Fruit fly (Drosophila melanogaster): ENCODE data around the gene CG42658.

Gene CG42658

DNA sequence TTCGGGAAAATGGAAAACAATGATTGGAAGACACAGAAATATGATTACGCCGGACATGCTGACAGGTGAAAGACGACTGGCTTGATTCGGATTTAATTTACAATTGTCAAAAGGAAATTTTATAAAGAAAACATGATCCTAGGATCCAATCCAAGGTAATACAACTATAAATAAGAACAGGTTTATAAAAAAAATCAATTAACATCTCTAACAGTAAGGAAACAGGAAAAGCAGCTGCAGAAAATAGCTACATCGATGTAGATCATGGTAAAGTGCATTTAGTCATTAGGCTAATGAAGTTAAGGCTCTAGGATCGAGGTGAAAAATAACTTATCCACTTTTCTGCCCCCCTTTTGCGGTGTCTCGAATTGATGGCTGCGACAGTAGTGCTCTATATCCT is 1.6 kb upstream of the CG42658 start, which contains the start of gene CG17237:
Gene CG17237, minus strand, starts transcription at position 101 of the 400 bp plus-strand sequence.
- no peak for TF ChIP-seq bab1 (GFP tag; optimal IDR thresholded peaks at IDR 0.05)
- no peak for TF ChIP-seq kay (GFP tag; ENCODE audit: borderline replicate concordance)
- TF ChIP-seq Mnt (GFP tag; optimal IDR thresholded peaks at IDR 0.05): no peak
- no peak for TF ChIP-seq CG33017 (tag; optimal IDR thresholded peaks at IDR 0.05)
- TF ChIP-seq tj (GFP tag; optimal IDR thresholded peaks at IDR 0.05): no peak
- no peak for TF ChIP-seq pad (GFP tag; optimal IDR thresholded peaks at IDR 0.05)
- TF ChIP-seq CG14711 (tag; optimal IDR thresholded peaks at IDR 0.05): no peak
- no peak for TF ChIP-seq Hr96 (GFP tag; optimal IDR thresholded peaks at IDR 0.05)
- TF ChIP-seq CG1620 (GFP tag; optimal IDR thresholded peaks at IDR 0.05): no peak
- no peak for TF ChIP-seq Crg-1 (GFP tag; optimal IDR thresholded peaks at IDR 0.05)
- no peak for TF ChIP-seq Clk (GFP tag; optimal IDR thresholded peaks at IDR 0.05)
- TF ChIP-seq CG12768 (GFP tag; optimal IDR thresholded peaks at IDR 0.05): no peak
- no peak for TF ChIP-seq ovo (GFP tag; optimal IDR thresholded peaks at IDR 0.05)
- no peak for TF ChIP-seq CG5204 (GFP tag; optimal IDR thresholded peaks at IDR 0.05)

DNA sequence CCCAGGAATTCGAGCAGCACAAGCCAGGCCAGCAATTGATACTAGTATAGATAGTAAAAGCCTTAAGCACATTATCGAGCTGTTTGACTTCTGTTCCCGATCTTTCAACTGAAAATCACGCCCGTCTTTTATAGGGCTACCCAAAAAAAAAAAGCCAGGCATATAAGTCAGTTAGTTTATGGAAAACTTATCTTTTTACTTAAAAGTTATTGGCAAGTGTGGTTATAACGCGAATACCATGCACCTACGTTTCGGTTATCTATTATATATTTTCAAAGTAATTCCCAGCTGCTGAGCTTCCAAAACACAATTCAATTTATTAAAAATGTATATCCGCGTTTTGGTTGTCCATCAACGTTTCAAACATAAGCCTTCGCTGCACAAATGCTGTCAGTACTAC is 934 bp downstream of the CG42658 start, which contains the start of gene CG31681:
Gene CG31681, minus strand, starts transcription at position 101 of the 400 bp plus-strand sequence.
- TF ChIP-seq CG7101 (tag; optimal IDR thresholded peaks at IDR 0.05) (no peak), CG11617 (GFP tag; optimal IDR thresholded peaks at IDR 0.05) (no peak), CG7045 (GFP tag; optimal IDR thresholded peaks at IDR 0.05) (no peak), Crg-1 (GFP tag; optimal IDR thresholded peaks at IDR 0.05) (no peak), bab1 (GFP tag; optimal IDR thresholded peaks at IDR 0.05) (no peak), Hr96 (GFP tag; optimal IDR thresholded peaks at IDR 0.05) (no peak), toe (GFP tag; optimal IDR thresholded peaks at IDR 0.05) (no peak), Clk (GFP tag; optimal IDR thresholded peaks at IDR 0.05) (no peak), tj (GFP tag; optimal IDR thresholded peaks at IDR 0.05) (no peak)

DNA sequence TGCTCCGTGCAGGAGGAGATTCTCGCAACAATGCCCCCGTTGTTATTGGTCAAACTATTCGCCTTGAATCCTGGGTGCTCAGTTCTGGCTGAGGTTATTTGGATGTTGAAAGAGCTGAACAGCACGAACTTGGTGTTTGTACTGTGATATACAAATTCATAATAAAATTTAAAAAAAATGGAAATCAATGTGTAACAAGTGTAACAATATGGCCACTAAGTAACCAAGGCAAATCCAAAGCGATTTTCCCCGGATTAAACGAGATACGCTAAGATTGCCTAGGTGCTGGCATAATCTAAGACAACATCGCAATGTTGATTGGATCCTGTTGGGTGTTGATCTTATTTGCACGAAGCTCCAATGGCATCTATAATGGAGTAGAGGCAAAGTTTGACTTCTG is 2.8 kb downstream of the CG42658 start, which contains the start of gene CG4271:
Gene CG4271, plus strand, starts transcription at position 301 of the 400 bp plus-strand sequence.
- TF ChIP-seq CG7101 (tag; optimal IDR thresholded peaks at IDR 0.05) (no peak), pad (GFP tag; optimal IDR thresholded peaks at IDR 0.05) (no peak), toe (GFP tag; optimal IDR thresholded peaks at IDR 0.05) (no peak), cnc (optimal IDR thresholded peaks at IDR 0.05) (no peak), ovo (GFP tag; optimal IDR thresholded peaks at IDR 0.05) (no peak), cic (GFP tag; optimal IDR thresholded peaks at IDR 0.05) (no peak), Clk (GFP tag; optimal IDR thresholded peaks at IDR 0.05) (no peak), CG11617 (GFP tag; optimal IDR thresholded peaks at IDR 0.05) (no peak), CG1620 (GFP tag; optimal IDR thresholded peaks at IDR 0.05) (no peak), kay (GFP tag; ENCODE audit: borderline replicate concordance) (no peak), CG14711 (tag; optimal IDR thresholded peaks at IDR 0.05) (no peak), CG12768 (GFP tag; optimal IDR thresholded peaks at IDR 0.05) (no peak), CG7045 (GFP tag; optimal IDR thresholded peaks at IDR 0.05) (no peak), Crg-1 (GFP tag; optimal IDR thresholded peaks at IDR 0.05) (no peak), Mnt (GFP tag; optimal IDR thresholded peaks at IDR 0.05) (no peak), Hr96 (GFP tag; optimal IDR thresholded peaks at IDR 0.05) (no peak), CG5204 (GFP tag; optimal IDR thresholded peaks at IDR 0.05) (no peak), tj (GFP tag; optimal IDR thresholded peaks at IDR 0.05) (no peak), bab1 (GFP tag; optimal IDR thresholded peaks at IDR 0.05) (no peak), CG33017 (tag; optimal IDR thresholded peaks at IDR 0.05) (no peak)

DNA sequence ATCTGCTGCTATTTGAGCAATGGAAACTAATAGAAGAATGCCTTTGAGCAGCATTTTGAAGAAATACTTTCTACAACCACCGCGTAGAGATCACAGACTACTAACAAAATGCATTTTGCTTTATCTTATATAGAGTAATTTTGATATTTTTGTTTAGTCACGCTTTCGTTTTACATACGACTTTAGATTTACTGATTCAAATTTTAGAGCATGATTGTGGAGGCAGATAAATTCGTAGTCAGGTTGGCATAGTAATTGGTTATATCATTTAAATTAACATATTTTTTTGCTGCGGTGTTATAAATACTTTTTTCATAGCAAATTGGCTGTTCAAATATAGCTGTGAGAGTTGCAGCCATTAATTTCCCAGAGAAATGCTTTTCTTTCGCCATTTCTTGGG is 18.7 kb downstream of the CG42658 start, which contains the start of gene CG17242:
Gene CG17242, minus strand, starts transcription at position 101 of the 400 bp plus-strand sequence.
- TF ChIP-seq cnc (optimal IDR thresholded peaks at IDR 0.05) (no peak), cic (GFP tag; optimal IDR thresholded peaks at IDR 0.05) (no peak), tj (GFP tag; optimal IDR thresholded peaks at IDR 0.05) (no peak), Crg-1 (GFP tag; optimal IDR thresholded peaks at IDR 0.05) (no peak), Mnt (GFP tag; optimal IDR thresholded peaks at IDR 0.05) (no peak), Hr96 (GFP tag; optimal IDR thresholded peaks at IDR 0.05) (no peak), CG5204 (GFP tag; optimal IDR thresholded peaks at IDR 0.05) (no peak), CG12768 (GFP tag; optimal IDR thresholded peaks at IDR 0.05) (no peak), CG7045 (GFP tag; optimal IDR thresholded peaks at IDR 0.05) (no peak), CG14711 (tag; optimal IDR thresholded peaks at IDR 0.05) (no peak), ovo (GFP tag; optimal IDR thresholded peaks at IDR 0.05) (no peak), pad (GFP tag; optimal IDR thresholded peaks at IDR 0.05) (no peak)

DNA sequence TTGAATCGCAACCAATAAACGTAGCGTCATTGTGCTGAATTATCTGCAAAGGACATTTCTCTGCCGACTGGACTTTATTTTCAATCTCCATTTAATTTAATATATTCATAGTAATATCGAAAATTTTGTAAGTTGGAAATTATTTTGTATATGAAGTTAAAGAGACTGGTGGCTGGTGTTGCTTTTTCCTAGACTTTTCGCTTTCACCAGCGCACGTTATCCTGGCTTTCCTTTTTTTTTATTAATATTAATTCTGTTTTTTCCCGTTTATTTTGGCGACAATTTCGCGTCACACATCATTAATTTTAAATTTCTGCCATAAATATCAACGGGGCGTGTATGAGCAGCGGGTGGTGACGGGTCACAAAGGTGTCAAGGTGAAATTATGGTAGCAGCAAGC is 22.5 kb downstream of the CG42658 start, which contains the start of gene CG34049:
Gene CG34049, minus strand, starts transcription at position 101 of the 400 bp plus-strand sequence.
- TF ChIP-seq cic (GFP tag; optimal IDR thresholded peaks at IDR 0.05) (no peak), Clk (GFP tag; optimal IDR thresholded peaks at IDR 0.05) (no peak), CG7045 (GFP tag; optimal IDR thresholded peaks at IDR 0.05) (no peak), Mnt (GFP tag; optimal IDR thresholded peaks at IDR 0.05) (no peak), CG14711 (tag; optimal IDR thresholded peaks at IDR 0.05) (no peak), toe (GFP tag; optimal IDR thresholded peaks at IDR 0.05) (no peak)

DNA sequence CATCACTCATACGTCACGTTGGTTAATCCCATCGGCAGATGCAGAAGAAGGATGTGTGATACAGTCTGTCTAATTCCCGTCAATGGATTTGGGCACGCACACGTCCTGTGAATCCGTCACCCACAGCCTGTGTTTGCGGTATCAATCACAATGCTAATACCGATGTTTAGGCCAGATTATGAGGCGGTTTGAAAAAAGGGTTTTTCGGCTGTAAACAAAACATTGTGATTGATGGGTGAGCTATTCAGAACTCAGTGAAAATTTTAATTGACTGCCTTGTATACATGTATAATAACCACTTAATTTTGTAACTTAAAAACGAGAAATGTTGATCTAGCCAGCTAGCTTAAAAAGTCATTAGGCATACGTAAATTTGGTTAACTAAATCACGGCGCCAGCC is 24.6 kb downstream of the CG42658 start, which contains the start of gene CG4270:
Gene CG4270, plus strand, starts transcription at position 301 of the 400 bp plus-strand sequence.
- TF ChIP-seq CG12768 (GFP tag; optimal IDR thresholded peaks at IDR 0.05) (no peak), CG11617 (GFP tag; optimal IDR thresholded peaks at IDR 0.05) (no peak), Crg-1 (GFP tag; optimal IDR thresholded peaks at IDR 0.05) (no peak)

DNA sequence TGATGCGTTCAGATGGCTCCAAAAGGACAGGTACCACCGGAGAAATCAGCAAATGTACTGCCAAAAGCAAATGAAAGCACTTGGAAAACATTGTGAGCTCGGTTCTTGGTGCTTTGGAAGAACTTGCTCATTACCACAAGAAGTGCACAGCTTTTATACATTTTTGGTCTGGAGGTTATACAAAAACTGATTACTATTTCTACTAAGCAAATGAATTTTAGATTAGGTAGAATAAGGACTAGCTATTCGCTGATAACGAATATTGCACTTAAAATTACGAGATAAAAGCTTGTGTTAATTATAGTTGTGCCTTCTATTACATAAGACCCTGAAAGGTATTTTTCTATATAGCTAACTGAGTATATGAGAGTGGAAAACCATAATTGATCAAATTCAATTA is 32.8 kb downstream of the CG42658 start, which contains the start of gene Send1:
Gene Send1, minus strand, starts transcription at position 101 of the 400 bp plus-strand sequence.
- TF ChIP-seq kay (GFP tag; ENCODE audit: borderline replicate concordance): no peak
- TF ChIP-seq CG14711 (tag; optimal IDR thresholded peaks at IDR 0.05): no peak
- TF ChIP-seq toe (GFP tag; optimal IDR thresholded peaks at IDR 0.05): no peak
- no peak for TF ChIP-seq Mnt (GFP tag; optimal IDR thresholded peaks at IDR 0.05)
- no peak for TF ChIP-seq CG5204 (GFP tag; optimal IDR thresholded peaks at IDR 0.05)
- no peak for TF ChIP-seq CG7101 (tag; optimal IDR thresholded peaks at IDR 0.05)
- TF ChIP-seq Crg-1 (GFP tag; optimal IDR thresholded peaks at IDR 0.05): no peak
